Fruit fly (Drosophila melanogaster) whole organism: ENCODE data around the gene Eig71Eb.

Experiments
- CG8478 ChIP-seq: fragments of >200 bp; optimal IDR thresholded peaks from 2 replicates; lab custom pipeline; 2018; ENCODE audit warnings: inconsistent platforms
- Dll ChIP-seq: fragments of >200 bp; optimal IDR thresholded peaks from 2 replicates; lab custom pipeline; 2017
- EcR ChIP-seq, 2 experiments: fragments of >200 bp; optimal IDR thresholded peaks; 2 replicates each; lab custom pipeline; 2017; ENCODE audit warnings: missing biosample characterization in 2 of 2, missing genetic modification characterization in 2 of 2, missing genetic modification reagents in 2 of 2
- pan ChIP-seq: fragments of >200 bp; optimal IDR thresholded peaks from 2 replicates; lab custom pipeline; 2017
- psq ChIP-seq: fragments of >200 bp; optimal IDR thresholded peaks from 2 replicates; lab custom pipeline; 2017
- usp ChIP-seq: fragments of >200 bp; optimal IDR thresholded peaks from 2 replicates; lab custom pipeline; 2017; ENCODE audit warnings: missing biosample characterization, missing genetic modification characterization, mixed read lengths

DNA sequence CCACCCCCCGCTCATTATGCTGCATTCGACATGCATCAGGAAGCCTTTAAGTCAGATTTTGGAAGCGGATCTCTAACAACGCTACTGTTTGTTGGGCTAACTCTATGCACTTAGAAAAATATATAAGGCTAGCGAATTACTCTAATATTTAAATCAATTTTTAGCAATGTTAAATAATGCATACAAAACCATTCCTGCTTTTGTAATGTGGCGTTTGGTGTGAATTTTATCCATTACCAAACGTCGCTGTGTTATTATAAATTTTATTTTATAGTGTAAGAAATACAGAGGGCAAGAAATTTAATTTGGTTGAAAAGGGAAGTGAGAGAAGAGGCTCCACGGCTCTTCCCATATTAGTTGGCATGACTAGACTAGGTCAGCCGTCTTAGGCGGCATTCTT lies 23.1 kb downstream of the Eig71Eb start:
- TF ChIP-seq CG8478 (lab: Kevin White, UChicago): no peak
- TF ChIP-seq pan (lab: Kevin White, UChicago): no peak
- TF ChIP-seq usp (GFP tag; lab: Kevin White, UChicago): no peak
- TF ChIP-seq psq (lab: Kevin White, UChicago): no peak
- no peak for TF ChIP-seq Dll
- TF ChIP-seq EcR (GFP tag; optimal IDR thresholded peaks at IDR 0.05; lab: Kevin White, UChicago): no peak
